Fruit fly (Drosophila melanogaster) whole organism, embryonic: ENCODE measurements around the gene CG16957.

Source experiments
- Atf-2 ChIP-seq: fragments of 200-800 bp; sonication (Bioruptor generic); optimal IDR thresholded peaks from 2 replicates; lab custom pipeline; 2016; ENCODE audit warnings: missing biosample characterization, missing genetic modification characterization
- B-H1 ChIP-seq: fragments of 200-800 bp; sonication (Bioruptor generic); IDR thresholded peaks from 3 replicates; pipeline ENCODE4 v1.3.6; 2022; ENCODE audit warnings: missing biosample characterization, missing genetic modification characterization
- CG10267 ChIP-seq: fragments of 200-800 bp; sonication (Bioruptor generic); optimal IDR thresholded peaks from 2 replicates; lab custom pipeline; 2018; ENCODE audit warnings: missing biosample characterization, mild to moderate bottlenecking, missing genetic modification characterization, moderate library complexity
- CG11093 ChIP-seq: fragments of 200-800 bp; sonication (Bioruptor generic); IDR thresholded peaks from 3 replicates; pipeline ENCODE4 v1.3.6; 2022; ENCODE audit warnings: missing biosample characterization, missing genetic modification characterization
- CG12769 ChIP-seq: fragments of 200-800 bp; sonication (Bioruptor generic); optimal IDR thresholded peaks from 2 replicates; lab custom pipeline; 2019; ENCODE audit warnings: missing biosample characterization, mild to moderate bottlenecking, missing genetic modification characterization, moderate library complexity
- CG14050 ChIP-seq: fragments of 200-800 bp; sonication (Bioruptor generic); IDR thresholded peaks from 3 replicates; pipeline ENCODE4 v1.3.6; 2022; ENCODE audit warnings: missing biosample characterization, missing genetic modification characterization
- CG17328 ChIP-seq: fragments of 200-800 bp; sonication (Bioruptor generic); IDR thresholded peaks from 2 replicates; pipeline ENCODE4 v1.3.6; 2022; ENCODE audit warnings: missing biosample characterization, missing genetic modification characterization
- CG17359 ChIP-seq: fragments of 200-800 bp; sonication (Bioruptor generic); optimal IDR thresholded peaks from 3 replicates; lab custom pipeline; 2018; ENCODE audit warnings: missing biosample characterization, mild to moderate bottlenecking, missing genetic modification characterization, moderate library complexity
- CG17829 ChIP-seq: fragments of 200-800 bp; optimal IDR thresholded peaks from 2 replicates; lab custom pipeline; 2019; ENCODE audit warnings: missing biosample characterization, mild to moderate bottlenecking, missing genetic modification characterization, moderate library complexity
- CG2120 ChIP-seq: fragments of 200-800 bp; sonication (Bioruptor generic); optimal IDR thresholded peaks from 3 replicates; lab custom pipeline; 2016; ENCODE audit warnings: missing biosample characterization, missing genetic modification characterization
- CG2202 ChIP-seq: fragments of 200-800 bp; sonication (Bioruptor generic); optimal IDR thresholded peaks from 2 replicates; lab custom pipeline; 2018; ENCODE audit warnings: missing biosample characterization, mild to moderate bottlenecking, missing genetic modification characterization
- CG2678 ChIP-seq: fragments of 200-800 bp; sonication (Bioruptor generic); optimal IDR thresholded peaks from 3 replicates; lab custom pipeline; 2019; ENCODE audit warnings: missing biosample characterization, mild to moderate bottlenecking, missing genetic modification characterization, moderate library complexity
- CG30020 ChIP-seq: fragments of 200-800 bp; optimal IDR thresholded peaks from 2 replicates; lab custom pipeline; 2019; ENCODE audit warnings: missing biosample characterization, mild to moderate bottlenecking, missing genetic modification characterization, moderate library complexity
- CG31365 ChIP-seq: fragments of 200-800 bp; sonication (Bioruptor generic); optimal IDR thresholded peaks from 2 replicates; lab custom pipeline; 2018; ENCODE audit warnings: missing biosample characterization, mild to moderate bottlenecking, missing genetic modification characterization
- CG32767 ChIP-seq: fragments of 200-800 bp; sonication (Bioruptor generic); IDR thresholded peaks from 2 replicates; pipeline ENCODE4 v1.3.6; 2022; ENCODE audit warnings: missing biosample characterization, missing genetic modification characterization
- CG3281 ChIP-seq: fragments of 200-800 bp; sonication (Bioruptor generic); optimal IDR thresholded peaks from 3 replicates; lab custom pipeline; 2017; ENCODE audit warnings: missing biosample characterization, mild to moderate bottlenecking, missing genetic modification characterization
- CG34422 ChIP-seq: fragments of 200-800 bp; sonication (Bioruptor generic); IDR thresholded peaks from 3 replicates; pipeline ENCODE4 v1.3.6; 2022; ENCODE audit warnings: missing biosample characterization, missing genetic modification characterization
- CG3726 ChIP-seq: fragments of 200-800 bp; sonication (Bioruptor generic); IDR thresholded peaks from 3 replicates; pipeline ENCODE4, ENCODE4 v1.3.6; 2022; ENCODE audit warnings: missing biosample characterization, missing genetic modification characterization
- CG43689 ChIP-seq: fragments of 200-800 bp; sonication (Bioruptor generic); IDR thresholded peaks from 2 replicates; pipeline ENCODE4 v1.3.6; 2022; ENCODE audit warnings: missing biosample characterization, missing genetic modification characterization
- CG6689 ChIP-seq: fragments of 200-800 bp; sonication (Bioruptor generic); IDR thresholded peaks from 2 replicates; pipeline ENCODE4 v1.3.6; 2022; ENCODE audit warnings: missing biosample characterization, missing genetic modification characterization
- CG6765 ChIP-seq: fragments of 200-800 bp; sonication (Bioruptor generic); optimal IDR thresholded peaks from 3 replicates; lab custom pipeline; 2017; ENCODE audit warnings: missing biosample characterization, mild to moderate bottlenecking, missing genetic modification characterization
- CG7786 ChIP-seq: fragments of 200-800 bp; sonication (Bioruptor generic); optimal IDR thresholded peaks from 2 replicates; lab custom pipeline; 2016; ENCODE audit warnings: missing biosample characterization, missing genetic modification characterization
- CoRest ChIP-seq: fragments of 200-800 bp; sonication (Bioruptor generic); optimal IDR thresholded peaks from 3 replicates; lab custom pipeline; 2018; ENCODE audit warnings: missing biosample characterization, mild to moderate bottlenecking, missing genetic modification characterization, moderate library complexity
- Elba2 ChIP-seq: fragments of 200-800 bp; sonication (Bioruptor generic); optimal IDR thresholded peaks from 3 replicates; lab custom pipeline; 2016; ENCODE audit warnings: missing biosample characterization, missing genetic modification characterization
- Hr51 ChIP-seq, 2 experiments: fragments of 200-800 bp; sonication (Bioruptor generic); optimal IDR thresholded peaks; 2 replicates in 1 of 2; 3 replicates in 1 of 2; lab custom pipeline; 2016 to 2018; ENCODE audit warnings: missing biosample characterization in 2 of 2, missing genetic modification characterization in 2 of 2, mild to moderate bottlenecking in 1 of 2, moderate library complexity in 1 of 2
- Kr ChIP-seq: fragments of 200-800 bp; sonication (Bioruptor generic); optimal IDR thresholded peaks from 2 replicates; lab custom pipeline; 2017; ENCODE audit warnings: missing biosample characterization, mild to moderate bottlenecking, missing genetic modification characterization
- MTF-1 ChIP-seq: fragments of 200-800 bp; sonication (Bioruptor generic); optimal IDR thresholded peaks from 2 replicates; lab custom pipeline; 2018; ENCODE audit warnings: missing biosample characterization, mild to moderate bottlenecking, missing genetic modification characterization, borderline replicate concordance
- Sox100B ChIP-seq: fragments of 200-800 bp; sonication (Bioruptor generic); optimal IDR thresholded peaks from 3 replicates; lab custom pipeline; 2018; ENCODE audit warnings: missing biosample characterization, mild to moderate bottlenecking, missing genetic modification characterization
- Vsx1 ChIP-seq: fragments of 200-800 bp; sonication (Bioruptor generic); optimal IDR thresholded peaks from 2 replicates; lab custom pipeline; 2017; ENCODE audit warnings: missing biosample characterization, mild to moderate bottlenecking, missing genetic modification characterization, missing genetic modification reagents
- Xrp1 ChIP-seq: fragments of 200-800 bp; sonication (Bioruptor generic); IDR thresholded peaks from 2 replicates; pipeline ENCODE4 v1.3.6; 2022; ENCODE audit warnings: missing biosample characterization, missing genetic modification characterization
- YL-1 ChIP-seq: fragments of 200-800 bp; sonication (Bioruptor generic); optimal IDR thresholded peaks from 3 replicates; lab custom pipeline; 2017; ENCODE audit warnings: missing biosample characterization, mild to moderate bottlenecking, missing genetic modification characterization
- ab ChIP-seq: fragments of 200-800 bp; sonication (Bioruptor generic); optimal IDR thresholded peaks from 2 replicates; lab custom pipeline; 2016; ENCODE audit warnings: missing biosample characterization, missing genetic modification characterization
- bigmax ChIP-seq: fragments of 200-800 bp; sonication (Bioruptor generic); optimal IDR thresholded peaks from 2 replicates; lab custom pipeline; 2018; ENCODE audit warnings: missing biosample characterization, mild to moderate bottlenecking, missing genetic modification characterization
- cas ChIP-seq: fragments of 200-800 bp; sonication (Bioruptor generic); IDR thresholded peaks from 2 replicates; pipeline ENCODE4 v1.3.6; 2022; ENCODE audit warnings: missing biosample characterization, missing genetic modification characterization
- da ChIP-seq: fragments of 200-800 bp; sonication (Bioruptor generic); optimal IDR thresholded peaks from 2 replicates; lab custom pipeline; 2016; ENCODE audit warnings: missing biosample characterization, missing genetic modification characterization
- dimm ChIP-seq: fragments of 200-800 bp; sonication (Bioruptor generic); IDR thresholded peaks from 2 replicates; pipeline ENCODE4 v1.3.6; 2022; ENCODE audit warnings: missing biosample characterization, missing genetic modification characterization
- dysf ChIP-seq: fragments of 200-800 bp; sonication (Bioruptor generic); IDR thresholded peaks from 3 replicates; pipeline ENCODE4 v1.3.6; 2022; ENCODE audit warnings: missing biosample characterization, missing genetic modification characterization
- emc ChIP-seq: fragments of 200-800 bp; sonication (Bioruptor generic); optimal IDR thresholded peaks from 2 replicates; lab custom pipeline; 2016; ENCODE audit warnings: missing biosample characterization, missing genetic modification characterization
- exex ChIP-seq: fragments of 200-800 bp; sonication (Bioruptor generic); optimal IDR thresholded peaks from 4 replicates; lab custom pipeline; 2018; ENCODE audit warnings: missing biosample characterization, mild to moderate bottlenecking, missing genetic modification characterization, moderate library complexity
- fru ChIP-seq: fragments of >200 bp; optimal IDR thresholded peaks from 2 replicates; lab custom pipeline; 2017
- gt ChIP-seq: fragments of 200-800 bp; sonication (Bioruptor generic); IDR thresholded peaks from 2 replicates; pipeline ENCODE4 v1.3.6; 2022; ENCODE audit warnings: missing biosample characterization, missing genetic modification characterization
- kni ChIP-seq: fragments of 200-800 bp; sonication (Bioruptor generic); optimal IDR thresholded peaks from 3 replicates; lab custom pipeline; 2017; ENCODE audit warnings: mild to moderate bottlenecking, missing biosample characterization, missing genetic modification reagents, missing genetic modification characterization
- maf-S ChIP-seq: fragments of 200-800 bp; sonication (Bioruptor generic); optimal IDR thresholded peaks from 2 replicates; lab custom pipeline; 2016; ENCODE audit warnings: missing biosample characterization, missing genetic modification characterization
- nerfin-1 ChIP-seq: fragments of 200-800 bp; sonication (Bioruptor generic); optimal IDR thresholded peaks from 3 replicates; lab custom pipeline; 2019; ENCODE audit warnings: missing biosample characterization, mild to moderate bottlenecking, missing genetic modification characterization, moderate library complexity
- odd ChIP-seq: fragments of 200-800 bp; sonication (Bioruptor generic); optimal IDR thresholded peaks from 2 replicates; lab custom pipeline; 2017; ENCODE audit warnings: missing biosample characterization, mild to moderate bottlenecking, missing genetic modification characterization
- rib ChIP-seq: fragments of 200-800 bp; sonication (Bioruptor generic); IDR thresholded peaks from 2 replicates; pipeline ENCODE4 v1.3.6; 2022; ENCODE audit warnings: missing biosample characterization, missing genetic modification characterization
- sna ChIP-seq: fragments of 200-800 bp; sonication (Bioruptor generic); IDR thresholded peaks from 2 replicates; pipeline ENCODE4 v1.3.6; 2022; ENCODE audit warnings: missing biosample characterization, missing genetic modification characterization; ENCODE audit not compliant: partially characterized antibody
- sob ChIP-seq: fragments of 200-800 bp; sonication (Bioruptor generic); IDR thresholded peaks from 2 replicates; pipeline ENCODE4 v1.3.6; 2022; ENCODE audit warnings: missing biosample characterization, missing genetic modification characterization
- tna ChIP-seq: fragments of 200-800 bp; sonication (Bioruptor generic); IDR thresholded peaks from 2 replicates; pipeline ENCODE4 v1.3.6; 2022; ENCODE audit warnings: missing biosample characterization, missing genetic modification characterization; ENCODE audit not compliant: partially characterized antibody
- toy ChIP-seq: fragments of 200-800 bp; sonication (Bioruptor generic); IDR thresholded peaks from 2 replicates; pipeline ENCODE4 v1.3.6; 2022; ENCODE audit warnings: missing biosample characterization, missing genetic modification characterization
- unpg ChIP-seq: fragments of 200-800 bp; sonication (Bioruptor generic); optimal IDR thresholded peaks from 3 replicates; lab custom pipeline; 2018; ENCODE audit warnings: missing biosample characterization, mild to moderate bottlenecking, missing genetic modification characterization, moderate library complexity

The CG16957 gene

DNA sequence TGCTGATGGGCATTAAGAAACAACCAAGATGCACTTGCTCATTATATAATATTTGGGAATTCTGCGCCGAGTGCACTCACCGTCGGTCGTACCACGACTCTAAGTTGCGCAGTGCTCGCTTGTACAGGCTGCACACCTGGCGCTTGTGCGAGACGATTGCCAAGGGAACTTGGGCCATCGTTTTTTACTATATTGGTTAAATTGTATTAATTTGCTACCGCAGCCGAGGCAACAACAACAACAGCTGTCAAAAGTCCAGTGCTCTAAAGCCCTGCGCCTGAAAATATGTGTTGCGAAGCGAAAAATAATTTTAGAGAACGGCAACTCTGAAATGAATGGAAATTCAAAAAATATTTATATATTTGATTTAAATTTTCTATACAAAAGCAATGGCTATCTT lies 25.2 kb downstream of the CG16957 start, which contains the start of gene ND-B22 (continued):
- TF ChIP-seq CG31365 (tag; lab: Kevin White, UChicago) (no peak), Hr51 (GFP tag; optimal IDR thresholded peaks at IDR 0.05; lab: Kevin White, UChicago) (peak in 1 of 2 experiments; percentile 5), tna (0 out of 2 replicates have a peak, but pooled peaks have one; percentile 33), CG2202 (tag; lab: Kevin White, UChicago) (no peak), CG3726 (GFP tag; lab: Robert Waterston, UW) (no peak), CG12769 (tag; lab: Kevin White, UChicago) (no peak), CG34422 (GFP tag; lab: Robert Waterston, UW) (peak; percentile 35; the same call in 1 of the 3 replicates), CG14050 (GFP tag; lab: Robert Waterston, UW) (no peak; the same call in 2 of the 3 replicates), gt (GFP tag; lab: Robert Waterston, UW) (no peak), B-H1 (no peak), Atf-2 (GFP tag; lab: Kevin White, UChicago) (no peak), CG6689 (GFP tag; lab: Robert Waterston, UW) (no peak), CG11093 (GFP tag; lab: Robert Waterston, UW) (no peak), Sox100B (no peak), toy (GFP tag; lab: Robert Waterston, UW) (no peak), bigmax (GFP tag; lab: Kevin White, UChicago) (no peak), da (GFP tag; lab: Kevin White, UChicago) (no peak), sna (GFP tag; lab: Robert Waterston, UW) (peak; percentile 43; the same call in 1 of the 2 replicates), Xrp1 (no peak; the same call in 1 of the 2 replicates), CG30020 (tag; lab: Kevin White, UChicago) (peak; percentile 43), nerfin-1 (tag; lab: Kevin White, UChicago) (no peak), CG2120 (GFP tag; lab: Kevin White, UChicago) (peak; percentile 73), Vsx1 (GFP tag; lab: Kevin White, UChicago) (peak; percentile 33), CG43689 (GFP tag; lab: Robert Waterston, UW) (no peak), Elba2 (no peak), emc (no peak), fru (lab: Kevin White, UChicago) (no peak), CoRest (tag; lab: Kevin White, UChicago) (peak; percentile 6), maf-S (GFP tag; lab: Kevin White, UChicago) (no peak), sob (GFP tag; lab: Robert Waterston, UW) (peak; percentile 66), CG10267 (tag; lab: Kevin White, UChicago) (peak; percentile 93), CG17359 (tag; lab: Kevin White, UChicago) (peak; percentile 25), odd (GFP tag; lab: Kevin White, UChicago) (peak; percentile 32), ab (GFP tag; lab: Kevin White, UChicago) (no peak), dimm (GFP tag; lab: Robert Waterston, UW) (no peak), CG6765 (GFP tag; lab: Kevin White, UChicago) (no peak), Kr (GFP tag; lab: Kevin White, UChicago) (no peak), CG32767 (GFP tag; lab: Robert Waterston, UW) (no peak), CG2678 (tag; lab: Kevin White, UChicago) (peak; percentile 28), CG7786 (GFP tag; lab: Kevin White, UChicago) (peak; percentile 5), cas (no peak), rib (GFP tag; lab: Robert Waterston, UW) (no peak), dysf (0 out of 3 replicates have a peak, but pooled peaks have one; percentile 5), CG17829 (tag; lab: Kevin White, UChicago) (peak; percentile 31), unpg (GFP tag; lab: Kevin White, UChicago) (peak; percentile 19), CG17328 (GFP tag; lab: Robert Waterston, UW) (no peak), MTF-1 (GFP tag; lab: Kevin White, UChicago) (no peak), YL-1 (GFP tag; lab: Kevin White, UChicago) (peak; percentile 84), CG3281 (peak; percentile 56), kni (GFP tag; lab: Kevin White, UChicago) (no peak), exex (tag; lab: Kevin White, UChicago) (no peak)
